Worm (Caenorhabditis elegans) whole organism, early embryonic: ENCODE data around the gene T05B4.13.

ENCODE experiments used
- B0310.2 ChIP-seq: sonication (generic microtip); optimal IDR thresholded peaks from 2 replicates; lab custom pipeline; 2016; ENCODE audit warnings: mild to moderate bottlenecking, missing genetic modification characterization, missing compliant biosample characterization
- F13C5.2 ChIP-seq: sonication (generic microtip); optimal IDR thresholded peaks from 2 replicates; lab custom pipeline; 2017; ENCODE audit warnings: mild to moderate bottlenecking, missing genetic modification characterization, inconsistent platforms, missing compliant biosample characterization
- aly-1 ChIP-seq: sonication (generic microtip); optimal IDR thresholded peaks from 2 replicates; lab custom pipeline; 2016; ENCODE audit warnings: missing genetic modification characterization, missing compliant biosample characterization
- ama-1 ChIP-seq: fragments of 150-350 bp; optimal IDR thresholded peaks from 2 replicates; lab custom pipeline; 2014
- ceh-13 ChIP-seq: fragments of 200-800 bp; sonication (Bioruptor generic); optimal IDR thresholded peaks from 2 replicates; lab custom pipeline; 2018; ENCODE audit warnings: mild to moderate bottlenecking, missing genetic modification characterization, missing compliant biosample characterization
- ceh-36 ChIP-seq: sonication (generic microtip); optimal IDR thresholded peaks from 2 replicates; lab custom pipeline; 2016; ENCODE audit warnings: missing genetic modification characterization, inconsistent platforms, missing compliant biosample characterization
- ets-7 ChIP-seq: sonication (generic microtip); optimal IDR thresholded peaks from 2 replicates; lab custom pipeline; 2016; ENCODE audit warnings: missing genotype, missing genetic modification characterization, missing compliant biosample characterization
- flt-1 ChIP-seq: fragments of 200-800 bp; sonication (Bioruptor generic); IDR thresholded peaks from 2 replicates; pipeline ENCODE4 v1.3.6; 2022; ENCODE audit warnings: missing genetic modification characterization, missing compliant biosample characterization
- hmbx-1 ChIP-seq: sonication (generic microtip); optimal IDR thresholded peaks from 2 replicates; lab custom pipeline; 2016; ENCODE audit warnings: mild to moderate bottlenecking, missing genetic modification characterization, missing compliant biosample characterization
- hmg-4 ChIP-seq: fragments of 200-800 bp; sonication (Bioruptor generic); optimal IDR thresholded peaks from 2 replicates; lab custom pipeline; 2018; ENCODE audit warnings: mild to moderate bottlenecking, missing genetic modification characterization, missing compliant biosample characterization
- hnd-1 ChIP-seq: sonication (generic microtip); optimal IDR thresholded peaks from 2 replicates; lab custom pipeline; 2016; ENCODE audit warnings: missing genetic modification characterization, missing compliant biosample characterization
- pes-1 ChIP-seq: fragments of 200-800 bp; sonication (Bioruptor generic); IDR thresholded peaks from 2 replicates; pipeline ENCODE4 v1.3.6; 2022; ENCODE audit warnings: missing genetic modification reagents, missing genetic modification characterization, missing compliant biosample characterization
- scrt-1 ChIP-seq: fragments of 200-800 bp; sonication (Bioruptor generic); IDR thresholded peaks from 2 replicates; pipeline ENCODE4 v1.3.6; 2022; ENCODE audit warnings: missing genetic modification characterization, missing compliant biosample characterization
- tbx-37 ChIP-seq: fragments of 200-800 bp; sonication (Bioruptor generic); conservative IDR thresholded peaks from 2 replicates; pipeline ENCODE4 v1.3.6; 2022; ENCODE audit warnings: missing genetic modification reagents, missing genetic modification characterization, missing compliant biosample characterization

- TF ChIP-seq tbx-37: no peak
- no peak for TF ChIP-seq hmg-4
- TF ChIP-seq flt-1: no peak
- TF ChIP-seq F13C5.2 (tag; lab: Kevin White, UChicago): no peak
- TF ChIP-seq B0310.2 (tag; lab: Kevin White, UChicago): no peak
- no peak for TF ChIP-seq ama-1 (lab: Kevin White, UChicago)
- TF ChIP-seq hnd-1: no peak
- no peak for TF ChIP-seq scrt-1 (GFP tag; lab: Robert Waterston, UW)
- TF ChIP-seq pes-1 (GFP tag; lab: Robert Waterston, UW): no peak
- TF ChIP-seq aly-1 (tag; lab: Kevin White, UChicago): no peak
- TF ChIP-seq hmbx-1: no peak
- no peak for TF ChIP-seq ets-7 (tag; lab: Kevin White, UChicago)
- no peak for TF ChIP-seq ceh-36 (tag; lab: Kevin White, UChicago)
- no peak for TF ChIP-seq ceh-13 (GFP tag; lab: Kevin White, UChicago)
Measured at ce11 chrV:4122415-4122814, 4.9 kb downstream of the T05B4.13 start, which contains the start of gene phat-5.
